Worm (Caenorhabditis elegans): ENCODE data around the gene sft-1.

DNA sequence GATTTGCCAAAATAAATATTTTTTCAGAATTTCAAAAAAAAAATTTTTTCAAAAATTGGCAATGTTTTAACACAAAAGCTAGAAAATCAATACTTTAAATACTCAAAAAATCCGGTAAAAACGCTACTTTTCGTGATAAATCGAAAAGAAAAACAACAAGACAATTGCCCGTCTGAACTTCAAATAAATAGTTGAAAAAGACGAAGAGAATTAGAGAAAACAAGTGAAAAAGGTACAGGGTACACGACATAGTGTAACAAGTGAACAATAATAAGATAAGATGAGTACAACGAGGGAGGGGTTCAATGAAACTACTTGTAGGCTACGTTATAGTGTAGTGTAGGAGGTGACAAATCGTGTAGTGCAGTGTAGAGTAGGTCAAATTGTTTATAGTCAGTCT is 18.1 kb downstream of the sft-1 start:
- TF ChIP-seq ama-1 (optimal IDR thresholded peaks at IDR 0.05): no peak
- TF ChIP-seq hmbx-1 (tag; optimal IDR thresholded peaks at IDR 0.05): no peak
- TF ChIP-seq B0310.2 (tag; optimal IDR thresholded peaks at IDR 0.05): no peak

All from whole organism, early embryonic.